Worm (Caenorhabditis elegans) whole organism, late embryonic: ENCODE measurements around the gene gap-1.

Source experiments
- C08G9.2 ChIP-seq: sonication (generic microtip); optimal IDR thresholded peaks from 2 replicates; lab custom pipeline; 2016; ENCODE audit warnings: mild to moderate bottlenecking, missing genetic modification characterization, moderate library complexity, missing compliant biosample characterization
- F13H6.1 ChIP-seq: sonication (generic microtip); optimal IDR thresholded peaks from 2 replicates; lab custom pipeline; 2016; ENCODE audit warnings: missing genetic modification characterization, missing compliant biosample characterization
- K02D7.2 ChIP-seq: sonication (generic microtip); optimal IDR thresholded peaks from 2 replicates; lab custom pipeline; 2017; ENCODE audit warnings: mild to moderate bottlenecking, missing genetic modification characterization, missing compliant biosample characterization
- K09A11.1 ChIP-seq: sonication (generic microtip); optimal IDR thresholded peaks from 2 replicates; lab custom pipeline; 2017; ENCODE audit warnings: antibody characterized with exemption, mild to moderate bottlenecking, missing genetic modification characterization, missing compliant biosample characterization; ENCODE audit not compliant: insufficient read depth
- Y22D7AL.16 ChIP-seq: sonication (generic microtip); optimal IDR thresholded peaks from 2 replicates; lab custom pipeline; 2016; ENCODE audit warnings: missing genetic modification characterization, missing compliant biosample characterization
- ahr-1 ChIP-seq: sonication (generic microtip); optimal IDR thresholded peaks from 2 replicates; lab custom pipeline; 2016; ENCODE audit warnings: missing genetic modification characterization, missing compliant biosample characterization
- ama-1 ChIP-seq: fragments of 150-350 bp; optimal IDR thresholded peaks from 2 replicates; lab custom pipeline; 2014
- ceh-14 ChIP-seq: sonication (generic microtip); optimal IDR thresholded peaks from 2 replicates; lab custom pipeline; 2016; ENCODE audit warnings: missing genotype, missing genetic modification characterization, missing compliant biosample characterization
- ceh-18 ChIP-seq: sonication (generic microtip); optimal IDR thresholded peaks from 2 replicates; lab custom pipeline; 2016; ENCODE audit warnings: missing genetic modification characterization, missing compliant biosample characterization
- ceh-19 ChIP-seq: fragments of 200-800 bp; sonication (Bioruptor generic); optimal IDR thresholded peaks from 2 replicates; lab custom pipeline; 2018; ENCODE audit warnings: mild to moderate bottlenecking, missing genetic modification characterization, missing compliant biosample characterization
- ceh-2 ChIP-seq: sonication (generic microtip); optimal IDR thresholded peaks from 2 replicates; lab custom pipeline; 2016; ENCODE audit warnings: missing genotype, missing genetic modification characterization, missing compliant biosample characterization
- ceh-22 ChIP-seq: sonication (generic microtip); optimal IDR thresholded peaks from 2 replicates; lab custom pipeline; 2017; ENCODE audit warnings: missing biosample characterization, missing genetic modification characterization
- ceh-24 ChIP-seq: sonication (generic microtip); optimal IDR thresholded peaks from 2 replicates; lab custom pipeline; 2016; ENCODE audit warnings: mild to moderate bottlenecking, missing genetic modification characterization, missing compliant biosample characterization
- ceh-31 ChIP-seq: sonication (generic microtip); optimal IDR thresholded peaks from 2 replicates; lab custom pipeline; 2016; ENCODE audit warnings: missing genetic modification characterization, missing compliant biosample characterization
- ceh-34 ChIP-seq: sonication (generic microtip); optimal IDR thresholded peaks from 2 replicates; lab custom pipeline; 2016; ENCODE audit warnings: mild to moderate bottlenecking, missing genetic modification characterization, missing compliant biosample characterization
- ceh-6 ChIP-seq: fragments of 200-800 bp; sonication (Bioruptor generic); optimal IDR thresholded peaks from 2 replicates; lab custom pipeline; 2018; ENCODE audit warnings: mild to moderate bottlenecking, missing genetic modification characterization, missing compliant biosample characterization
- ceh-9 ChIP-seq: sonication (generic microtip); optimal IDR thresholded peaks from 2 replicates; lab custom pipeline; 2016; ENCODE audit warnings: mild to moderate bottlenecking, missing genetic modification characterization, inconsistent platforms, missing compliant biosample characterization
- dmd-4 ChIP-seq: sonication (generic microtip); optimal IDR thresholded peaks from 2 replicates; lab custom pipeline; 2016; ENCODE audit warnings: borderline replicate concordance, missing genetic modification characterization, missing compliant biosample characterization
- dve-1 ChIP-seq: sonication (generic microtip); optimal IDR thresholded peaks from 2 replicates; lab custom pipeline; 2017; ENCODE audit warnings: antibody characterized with exemption, mild to moderate bottlenecking, missing genetic modification characterization, missing compliant biosample characterization
- elt-2 ChIP-seq: sonication (generic microtip); optimal IDR thresholded peaks from 2 replicates; lab custom pipeline; 2016; ENCODE audit warnings: missing genetic modification reagents, missing genetic modification characterization, missing compliant biosample characterization
- ets-4 ChIP-seq: sonication (generic microtip); optimal IDR thresholded peaks from 2 replicates; lab custom pipeline; 2016; ENCODE audit warnings: missing genetic modification characterization, missing compliant biosample characterization
- fax-1 ChIP-seq: sonication (generic microtip); optimal IDR thresholded peaks from 2 replicates; lab custom pipeline; 2016; ENCODE audit warnings: missing genotype, missing genetic modification characterization, missing compliant biosample characterization
- fkh-10 ChIP-seq: fragments of 150-350 bp; optimal IDR thresholded peaks from 2 replicates; lab custom pipeline; 2014; ENCODE audit warnings: missing biosample characterization, missing genetic modification reagents, missing genetic modification characterization
- hlh-15 ChIP-seq: sonication (generic microtip); optimal IDR thresholded peaks from 2 replicates; lab custom pipeline; 2016; ENCODE audit warnings: missing genetic modification characterization, missing compliant biosample characterization
- hlh-6 ChIP-seq: sonication (generic microtip); optimal IDR thresholded peaks from 2 replicates; lab custom pipeline; 2016; ENCODE audit warnings: missing genotype, missing genetic modification characterization, missing compliant biosample characterization
- hlh-8 ChIP-seq: sonication (generic microtip); optimal IDR thresholded peaks from 2 replicates; lab custom pipeline; 2016; ENCODE audit warnings: missing genotype, missing genetic modification characterization, missing compliant biosample characterization
- lin-11 ChIP-seq: fragments of 200-800 bp; sonication (Bioruptor generic); optimal IDR thresholded peaks from 2 replicates; lab custom pipeline; 2018; ENCODE audit warnings: mild to moderate bottlenecking, missing genetic modification characterization, missing compliant biosample characterization
- nhr-11 ChIP-seq: fragments of 150-350 bp; optimal IDR thresholded peaks from 2 replicates; lab custom pipeline; 2014; ENCODE audit warnings: missing biosample characterization, missing genetic modification characterization
- nhr-232 ChIP-seq: sonication (generic microtip); optimal IDR thresholded peaks from 2 replicates; lab custom pipeline; 2016; ENCODE audit warnings: missing genetic modification characterization, missing compliant biosample characterization
- odd-2 ChIP-seq: sonication (generic microtip); optimal IDR thresholded peaks from 2 replicates; lab custom pipeline; 2017; ENCODE audit warnings: antibody characterized with exemption, mild to moderate bottlenecking, missing genetic modification characterization, missing compliant biosample characterization
- pat-9 ChIP-seq: fragments of 200-800 bp; sonication (Bioruptor generic); optimal IDR thresholded peaks from 2 replicates; lab custom pipeline; 2018; ENCODE audit warnings: mild to moderate bottlenecking, missing genetic modification characterization, moderate library complexity, missing compliant biosample characterization
- pha-2 ChIP-seq: sonication (generic microtip); optimal IDR thresholded peaks from 2 replicates; lab custom pipeline; 2017; ENCODE audit warnings: mild to moderate bottlenecking, missing genetic modification characterization, missing compliant biosample characterization
- pha-4 ChIP-seq: fragments of 150-350 bp; optimal IDR thresholded peaks from 2 replicates; lab custom pipeline; 2018; ENCODE audit warnings: missing biosample characterization, missing genetic modification reagents, missing genetic modification characterization
- pqm-1 ChIP-seq: sonication (generic microtip); optimal IDR thresholded peaks from 2 replicates; lab custom pipeline; 2016; ENCODE audit warnings: missing genetic modification characterization, missing compliant biosample characterization
- sdc-2 ChIP-seq: sonication (generic microtip); optimal IDR thresholded peaks from 2 replicates; lab custom pipeline; 2016; ENCODE audit warnings: missing genotype, missing genetic modification characterization, missing compliant biosample characterization
- sox-2 ChIP-seq: fragments of 200-800 bp; sonication (Bioruptor generic); IDR thresholded peaks from 2 replicates; pipeline ENCODE4 v1.3.6; 2022; ENCODE audit warnings: missing genetic modification reagents, missing genetic modification characterization, missing compliant biosample characterization
- sox-4 ChIP-seq: sonication (generic microtip); optimal IDR thresholded peaks from 2 replicates; lab custom pipeline; 2017; ENCODE audit warnings: mild to moderate bottlenecking, missing genetic modification characterization, inconsistent platforms, missing compliant biosample characterization
- tbx-2 ChIP-seq: sonication (generic microtip); optimal IDR thresholded peaks from 2 replicates; lab custom pipeline; 2016; ENCODE audit warnings: missing genetic modification characterization, missing compliant biosample characterization
- tbx-7 ChIP-seq: sonication (generic microtip); optimal IDR thresholded peaks from 2 replicates; lab custom pipeline; 2016; ENCODE audit warnings: missing genotype, missing genetic modification characterization, missing compliant biosample characterization
- ttx-3 ChIP-seq: sonication (generic microtip); optimal IDR thresholded peaks from 2 replicates; lab custom pipeline; 2016; ENCODE audit warnings: missing genetic modification reagents, missing genetic modification characterization, missing compliant biosample characterization
- unc-42 ChIP-seq: sonication (generic microtip); optimal IDR thresholded peaks from 2 replicates; lab custom pipeline; 2016; ENCODE audit warnings: missing genotype, missing genetic modification characterization, missing compliant biosample characterization
- unc-55 ChIP-seq: sonication (generic microtip); optimal IDR thresholded peaks from 2 replicates; lab custom pipeline; 2017; ENCODE audit warnings: missing biosample characterization, missing genetic modification reagents, missing genetic modification characterization
- unc-86 ChIP-seq: sonication (generic microtip); optimal IDR thresholded peaks from 2 replicates; lab custom pipeline; 2016; ENCODE audit warnings: missing genetic modification characterization, missing compliant biosample characterization
- zip-5 ChIP-seq: sonication (generic microtip); optimal IDR thresholded peaks from 2 replicates; lab custom pipeline; 2016; ENCODE audit warnings: missing genetic modification characterization, missing compliant biosample characterization

Gene gap-1

ce11 chrX:2191925-2192554 is at the start of gene gap-1:
gap-1 (plus strand) TSS chrX:2192504.
- TF ChIP-seq ama-1 (lab: Kevin White, UChicago) (no peak), dve-1 (no peak), hlh-8 (no peak), ceh-31 (tag; lab: Kevin White, UChicago) (no peak), ets-4 (no peak)

- TF ChIP-seq unc-86 (tag; lab: Kevin White, UChicago) (no peak), nhr-232 (no peak), ceh-9 (tag; lab: Kevin White, UChicago) (no peak), ceh-19 (GFP tag; lab: Kevin White, UChicago) (no peak), Y22D7AL.16 (tag; lab: Kevin White, UChicago) (no peak), tbx-2 (tag; lab: Kevin White, UChicago) (no peak), hlh-6 (no peak), ets-4 (no peak), ceh-14 (tag; lab: Kevin White, UChicago) (no peak), unc-42 (tag; lab: Kevin White, UChicago) (no peak), sox-2 (GFP tag; lab: Robert Waterston, UW) (no peak)
- TF ChIP-seq, all 69 proteins: peak for 0
Measured at ce11 chrX:2144236-2144635, 48.1 kb upstream of the gap-1 start.

ce11 chrX:2144875-2145274 is 47.4 kb upstream of the gap-1 start:
- TF ChIP-seq ceh-9 (tag; lab: Kevin White, UChicago) (no peak), ceh-2 (tag; lab: Kevin White, UChicago) (no peak), hlh-6 (no peak), F13H6.1 (tag; lab: Kevin White, UChicago) (no peak), ceh-19 (GFP tag; lab: Kevin White, UChicago) (no peak), ceh-18 (tag; lab: Kevin White, UChicago) (no peak), C08G9.2 (tag; lab: Kevin White, UChicago) (no peak), ceh-24 (tag; lab: Kevin White, UChicago) (no peak), ceh-31 (tag; lab: Kevin White, UChicago) (no peak), dve-1 (no peak), fkh-10 (no peak), hlh-15 (tag; lab: Kevin White, UChicago) (no peak), ceh-34 (tag; lab: Kevin White, UChicago) (no peak), fax-1 (tag; lab: Kevin White, UChicago) (no peak), ahr-1 (tag; lab: Kevin White, UChicago) (no peak), sox-4 (no peak), nhr-11 (tag; lab: Kevin White, UChicago) (no peak), K09A11.1 (tag; lab: Kevin White, UChicago) (no peak)
- TF ChIP-seq, all 69 proteins: peak for 0

- TF ChIP-seq lin-11 (no peak), dmd-4 (no peak), nhr-232 (no peak), ets-4 (no peak), ama-1 (lab: Kevin White, UChicago) (no peak), unc-55 (GFP tag; lab: Kevin White, UChicago) (no peak), tbx-2 (tag; lab: Kevin White, UChicago) (no peak), hlh-15 (tag; lab: Kevin White, UChicago) (no peak), odd-2 (tag; lab: Kevin White, UChicago) (no peak), ceh-24 (tag; lab: Kevin White, UChicago) (no peak), ttx-3 (tag; lab: Kevin White, UChicago) (no peak), K09A11.1 (tag; lab: Kevin White, UChicago) (no peak), ceh-22 (tag; lab: Kevin White, UChicago) (no peak)
Measured at ce11 chrX:2145629-2146028, 46.7 kb upstream of the gap-1 start, which contains the start of gene dpy-3. dpy-3 (minus strand) TSS chrX:2145647.

- no peak for TF ChIP-seq unc-42 (tag; lab: Kevin White, UChicago)
- TF ChIP-seq sox-2 (GFP tag; lab: Robert Waterston, UW) = no peak
- TF ChIP-seq ceh-6 = no peak
- TF ChIP-seq ceh-22 (tag; lab: Kevin White, UChicago) = no peak
- no peak for TF ChIP-seq tbx-2 (tag; lab: Kevin White, UChicago)
- TF ChIP-seq pat-9 (tag; lab: Kevin White, UChicago) = no peak
- TF ChIP-seq elt-2 (tag; lab: Kevin White, UChicago) = no peak
- TF ChIP-seq sdc-2 (tag; lab: Kevin White, UChicago) = no peak
- no peak for TF ChIP-seq pha-2 (tag; lab: Kevin White, UChicago)
- no peak for TF ChIP-seq pqm-1 (tag; lab: Kevin White, UChicago)
- no peak for TF ChIP-seq pha-4 (tag; lab: Kevin White, UChicago)
- TF ChIP-seq zip-5 (tag; lab: Kevin White, UChicago) = no peak
- no peak for TF ChIP-seq K02D7.2 (tag; lab: Kevin White, UChicago)
- no peak for TF ChIP-seq hlh-6
- no peak for TF ChIP-seq ceh-18 (tag; lab: Kevin White, UChicago)
- no peak for TF ChIP-seq fkh-10
- TF ChIP-seq hlh-15 (tag; lab: Kevin White, UChicago) = no peak
- no peak for TF ChIP-seq tbx-7 (tag; lab: Kevin White, UChicago)
Measured at ce11 chrX:2150006-2150405, 42.3 kb upstream of the gap-1 start, which contains the start of gene npax-2. npax-2 (minus strand) TSS chrX:2150106.
